Worm (Caenorhabditis elegans) whole organism, L2 larva: Measurements from ENCODE around the gene dyf-19.

ENCODE experiments used
- C34F6.9 ChIP-seq: fragments of 150-350 bp; optimal IDR thresholded peaks from 2 replicates; lab custom pipeline; 2014; ENCODE audit warnings: missing biosample characterization, missing genetic modification characterization
- egl-27 ChIP-seq: sonication (generic microtip); optimal IDR thresholded peaks from 3 replicates; lab custom pipeline; 2017; ENCODE audit warnings: missing biosample characterization, missing genetic modification reagents, missing genetic modification characterization
- lin-13 ChIP-seq: fragments of 150-350 bp; optimal IDR thresholded peaks from 2 replicates; lab custom pipeline; 2014; ENCODE audit warnings: missing biosample characterization, missing genetic modification reagents, missing genetic modification characterization
- nhr-10 ChIP-seq: sonication (generic microtip); optimal IDR thresholded peaks from 2 replicates; lab custom pipeline; 2017; ENCODE audit warnings: missing biosample characterization, missing genetic modification characterization
- unc-62 ChIP-seq: fragments of 150-350 bp; optimal IDR thresholded peaks from 2 replicates; lab custom pipeline; 2014; ENCODE audit warnings: missing biosample characterization, missing genetic modification reagents, missing genetic modification characterization

DNA sequence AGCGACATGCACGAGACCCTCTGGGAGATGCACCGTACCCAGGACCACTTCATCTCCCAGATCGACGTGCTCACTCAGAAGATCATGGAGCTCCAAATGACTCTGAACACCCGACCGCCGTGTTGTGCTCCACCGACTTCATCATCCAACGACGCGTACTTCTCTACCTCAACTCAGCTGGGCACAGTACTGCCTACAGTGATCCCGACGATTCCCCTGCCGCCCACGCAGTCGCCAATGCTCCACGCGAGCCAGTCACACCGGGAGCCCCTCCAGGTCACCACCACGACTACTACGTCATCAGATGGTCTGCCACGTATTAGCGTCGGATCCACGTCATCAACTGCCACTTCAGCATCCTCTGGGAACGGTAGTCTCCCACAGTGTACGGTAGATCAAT is 19.4 kb upstream of the dyf-19 start:
- TF ChIP-seq C34F6.9: no peak
- no peak for TF ChIP-seq lin-13 (GFP tag; lab: Kevin White, UChicago)
- no peak for TF ChIP-seq egl-27 (tag; lab: Kevin White, UChicago)
- TF ChIP-seq nhr-10 (tag; lab: Kevin White, UChicago): no peak
- TF ChIP-seq unc-62 (GFP tag; lab: Kevin White, UChicago): no peak
